Worm (Caenorhabditis elegans): Measurements from ENCODE around the gene srw-107.

DNA sequence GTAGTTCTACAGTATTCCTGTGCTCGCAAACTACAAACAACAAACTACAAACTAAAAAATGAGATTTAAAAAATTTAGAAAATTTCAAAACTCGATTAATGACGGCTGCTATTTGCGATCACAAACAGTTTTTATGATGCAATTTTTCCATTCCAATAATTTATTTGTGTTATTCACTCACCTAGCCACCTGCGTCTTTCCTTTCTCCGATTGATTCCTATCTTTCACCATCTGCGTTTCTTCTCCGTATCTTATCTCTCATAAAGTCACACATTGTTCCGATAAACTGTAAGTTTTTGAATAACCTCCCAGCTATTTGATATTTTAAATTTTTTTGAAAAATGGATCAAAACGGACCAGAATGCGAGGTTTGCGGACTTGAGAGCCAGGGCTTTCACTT lies 12.8 kb upstream of the srw-107 start, which contains the start of gene nhr-132:
- no peak for TF ChIP-seq madf-10 (tag; optimal IDR thresholded peaks at IDR 0.05)
- TF ChIP-seq snpc-4 (GFP tag; optimal IDR thresholded peaks at IDR 0.05): no peak
- no peak for TF ChIP-seq snpc-4 (tag; optimal IDR thresholded peaks at IDR 0.05)
- TF ChIP-seq cebp-1 (GFP tag; IDR thresholded peaks at IDR 0.05): no peak
- no peak for TF ChIP-seq cebp-1 (tag; optimal IDR thresholded peaks at IDR 0.05)
- no peak for TF ChIP-seq snpc-3.4 (tag; optimal IDR thresholded peaks at IDR 0.05)
- no peak for TF ChIP-seq nhr-90 (tag; optimal IDR thresholded peaks at IDR 0.05)
- TF ChIP-seq ama-1 (optimal IDR thresholded peaks at IDR 0.05): no peak
- TF ChIP-seq ama-1 (GFP tag; optimal IDR thresholded peaks at IDR 0.05): no peak
- no peak for TF ChIP-seq attf-6 (GFP tag; IDR thresholded peaks at IDR 0.05)
- TF ChIP-seq ceh-27 (GFP tag; optimal IDR thresholded peaks at IDR 0.05): no peak
- no peak for TF ChIP-seq ets-4 (GFP tag; optimal IDR thresholded peaks at IDR 0.05)
- no peak for TF ChIP-seq athp-1 (tag; optimal IDR thresholded peaks at IDR 0.05)
- no peak for TF ChIP-seq dpff-1 (tag; optimal IDR thresholded peaks at IDR 0.05)
- no peak for TF ChIP-seq nhr-27 (tag; optimal IDR thresholded peaks at IDR 0.05)
- TF ChIP-seq F10E7.11 (tag; optimal IDR thresholded peaks at IDR 0.05): no peak

Measured in whole organism, young adult.